Worm (Caenorhabditis elegans) whole organism, mixed stage, embryonic: ENCODE measurements around the gene rpt-1.

Experiments used
- elt-3 ChIP-seq: fragments of 150-350 bp; optimal IDR thresholded peaks from 2 replicates; lab custom pipeline; 2014; ENCODE audit warnings: missing biosample characterization, missing genetic modification characterization
- nhr-76 ChIP-seq: sonication (generic microtip); optimal IDR thresholded peaks from 2 replicates; lab custom pipeline; 2017; ENCODE audit warnings: missing biosample characterization, missing genetic modification characterization
- sptf-1 ChIP-seq: sonication (generic microtip); optimal IDR thresholded peaks from 2 replicates; lab custom pipeline; 2017; ENCODE audit warnings: mild to moderate bottlenecking, missing genetic modification characterization, moderate library complexity, missing compliant biosample characterization
- ztf-11 ChIP-seq: fragments of 150-350 bp; optimal IDR thresholded peaks from 2 replicates; lab custom pipeline; 2014; ENCODE audit warnings: missing biosample characterization, missing genetic modification characterization

DNA sequence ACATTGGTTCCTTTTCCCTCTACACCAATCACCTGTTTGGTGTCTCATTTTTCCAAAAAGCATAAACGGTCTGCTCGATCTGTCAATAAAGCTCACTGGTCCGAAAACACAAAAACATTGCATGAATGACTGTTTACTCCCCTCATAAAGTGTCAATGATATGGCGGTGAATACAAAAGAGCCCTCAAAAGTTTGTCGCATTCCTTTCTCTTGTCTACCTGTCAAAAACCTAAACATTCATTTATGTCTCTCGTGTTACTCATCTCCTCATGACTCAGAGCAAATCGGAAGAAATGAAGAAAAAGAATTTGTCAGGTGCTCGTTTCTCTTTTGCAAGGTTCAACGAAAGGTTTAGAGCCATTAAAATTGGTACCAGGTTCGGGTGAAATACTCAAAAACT, 31.0 kb downstream of the rpt-1 start:
- TF ChIP-seq elt-3 (tag; lab: Kevin White, UChicago) (no peak), sptf-1 (tag; lab: Kevin White, UChicago) (no peak), ztf-11 (no peak), nhr-76 (tag; lab: Kevin White, UChicago) (no peak)
